Fruit fly (Drosophila melanogaster): ENCODE measurements around the gene GMF.

The GMF gene

DNA sequence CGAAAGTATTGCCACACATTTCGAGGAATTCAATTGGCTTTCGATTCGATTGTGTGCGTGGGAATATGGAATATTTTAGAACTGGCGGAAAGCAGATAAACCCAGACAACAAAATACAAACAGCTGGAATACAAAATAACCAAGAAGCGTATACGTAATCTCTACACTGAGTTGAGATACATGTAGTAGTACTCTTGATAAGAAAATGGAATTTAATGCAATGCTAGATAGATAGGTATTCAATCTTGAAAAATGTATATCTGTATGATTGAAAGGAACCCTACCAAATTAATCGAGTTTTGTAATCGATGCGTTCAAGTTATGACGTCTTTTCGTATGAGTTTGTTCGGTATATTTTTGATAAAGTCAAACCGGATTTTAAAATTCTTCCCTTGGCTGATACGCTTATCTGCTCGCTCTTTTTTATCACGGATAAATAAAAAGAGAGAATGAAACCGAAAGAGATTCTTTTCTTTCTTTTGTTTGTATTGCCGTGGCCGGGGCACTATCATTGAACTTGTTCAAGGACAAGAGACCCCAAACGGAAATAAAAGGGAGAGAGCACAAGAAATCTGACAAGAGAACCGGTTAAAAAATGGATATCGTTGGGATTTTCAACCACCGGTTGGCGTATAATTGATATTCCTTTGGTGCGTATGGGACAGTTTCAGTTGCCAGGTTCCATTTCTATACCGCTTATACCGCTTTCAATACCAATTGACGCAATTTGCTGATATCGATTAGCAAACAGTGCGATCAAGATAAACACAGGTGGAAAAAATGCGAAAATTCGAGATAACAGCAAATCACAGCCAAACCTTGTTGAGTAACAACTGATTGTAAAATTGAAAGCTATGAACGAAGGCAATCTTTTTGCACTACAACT lies 47.3 kb downstream of the GMF start:
- TF ChIP-seq noc (tag; optimal IDR thresholded peaks at IDR 0.05), result no peak
